Worm (Caenorhabditis elegans) whole organism, L4 larva: ENCODE results near the gene amt-3.

ENCODE experiments used
- D1046.2 ChIP-seq: fragments of 200-800 bp; sonication (Bioruptor generic); IDR thresholded peaks from 2 replicates; pipeline ENCODE4 v1.3.6; 2022; ENCODE audit warnings: missing genetic modification characterization, missing compliant biosample characterization
- F44E2.7 ChIP-seq: fragments of 200-800 bp; sonication (Bioruptor generic); IDR thresholded peaks from 2 replicates; pipeline ENCODE4 v2.1.2; 2022; ENCODE audit warnings: missing genetic modification characterization, missing compliant biosample characterization
- T26A8.4 ChIP-seq: fragments of 200-800 bp; sonication (Bioruptor generic); IDR thresholded peaks from 2 replicates; pipeline ENCODE4 v1.3.6; 2022; ENCODE audit warnings: missing genetic modification characterization, missing compliant biosample characterization
- Y105C5A.15 ChIP-seq: fragments of 200-800 bp; sonication (Bioruptor generic); IDR thresholded peaks from 2 replicates; pipeline ENCODE4 v1.3.6; 2022; ENCODE audit warnings: missing genetic modification characterization, missing compliant biosample characterization
- ZK337.2 ChIP-seq: fragments of 200-800 bp; sonication (Bioruptor generic); IDR thresholded peaks from 2 replicates; pipeline ENCODE4 v1.3.6; 2022; ENCODE audit warnings: missing genetic modification reagents, missing genetic modification characterization, missing compliant biosample characterization
- aha-1 ChIP-seq: fragments of 150-350 bp; peaks from one replicate; lab custom pipeline; 2014; ENCODE audit warnings: missing biosample characterization, missing genetic modification characterization
- attf-4 ChIP-seq: sonication (generic microtip); optimal IDR thresholded peaks from 3 replicates; lab custom pipeline; 2017; ENCODE audit warnings: missing biosample characterization, missing genetic modification characterization
- ceh-28 ChIP-seq: fragments of 150-350 bp; optimal IDR thresholded peaks from 2 replicates; lab custom pipeline; 2014; ENCODE audit warnings: missing biosample characterization, missing genetic modification reagents, missing genetic modification characterization
- ceh-62 ChIP-seq: sonication (generic microtip); optimal IDR thresholded peaks from 2 replicates; lab custom pipeline; 2017; ENCODE audit warnings: missing biosample characterization, missing genetic modification characterization
- ces-1 ChIP-seq: fragments of 150-350 bp; sonication (generic microtip); optimal IDR thresholded peaks from 4 replicates; lab custom pipeline; 2014; ENCODE audit warnings: missing biosample characterization, missing genetic modification reagents, missing genetic modification characterization
- dmd-8 ChIP-seq: fragments of 200-800 bp; sonication (Bioruptor generic); IDR thresholded peaks from 2 replicates; pipeline ENCODE4 v1.3.6; 2022; ENCODE audit warnings: missing genetic modification characterization, missing compliant biosample characterization
- dmd-9 ChIP-seq: fragments of 200-800 bp; sonication (Bioruptor generic); IDR thresholded peaks from 2 replicates; pipeline ENCODE4 v1.3.6; 2022; ENCODE audit warnings: missing genetic modification reagents, missing genetic modification characterization, missing compliant biosample characterization
- duxl-1 ChIP-seq: sonication (generic microtip); optimal IDR thresholded peaks from 2 replicates; lab custom pipeline; 2016; ENCODE audit warnings: mild to moderate bottlenecking, missing genetic modification characterization, moderate library complexity, missing compliant biosample characterization; ENCODE audit not compliant: poor library complexity
- dve-1 ChIP-seq: sonication (generic microtip); optimal IDR thresholded peaks from 2 replicates; lab custom pipeline; 2017; ENCODE audit warnings: antibody characterized with exemption, mild to moderate bottlenecking, missing genetic modification characterization, missing compliant biosample characterization; ENCODE audit not compliant: insufficient read depth
- egl-27 ChIP-seq: sonication (generic microtip); optimal IDR thresholded peaks from 3 replicates; lab custom pipeline; 2017; ENCODE audit warnings: missing biosample characterization, missing genetic modification reagents, missing genetic modification characterization
- egl-43 ChIP-seq: fragments of 200-800 bp; sonication (Bioruptor generic); IDR thresholded peaks from 2 replicates; pipeline ENCODE4 v1.3.6; 2022; ENCODE audit warnings: missing genetic modification reagents, missing genetic modification characterization, missing compliant biosample characterization
- fkh-10 ChIP-seq: fragments of 150-350 bp; optimal IDR thresholded peaks from 2 replicates; lab custom pipeline; 2014; ENCODE audit warnings: missing biosample characterization, missing genetic modification reagents, missing genetic modification characterization
- hlh-11 ChIP-seq: fragments of 200-800 bp; sonication (Bioruptor generic); optimal IDR thresholded peaks from 2 replicates; lab custom pipeline; 2018; ENCODE audit warnings: mild to moderate bottlenecking, missing genetic modification characterization, missing compliant biosample characterization
- hlh-30 ChIP-seq: sonication (generic microtip); optimal IDR thresholded peaks from 2 replicates; lab custom pipeline; 2017; ENCODE audit warnings: antibody characterized with exemption, mild to moderate bottlenecking, missing genetic modification characterization, missing compliant biosample characterization; ENCODE audit not compliant: insufficient read depth
- lin-1 ChIP-seq: fragments of 200-800 bp; sonication (Bioruptor generic); IDR thresholded peaks from 2 replicates; pipeline ENCODE4 v1.3.6; 2022; ENCODE audit warnings: missing genetic modification reagents, missing genetic modification characterization, missing compliant biosample characterization
- lin-39 ChIP-seq: fragments of 150-350 bp; optimal IDR thresholded peaks from 2 replicates; lab custom pipeline; 2014; ENCODE audit warnings: missing biosample characterization, missing genetic modification reagents, missing genetic modification characterization
- madf-5 ChIP-seq, 2 experiments: fragments of 200-800 bp; sonication (Bioruptor generic); IDR thresholded peaks; 2 replicates each; pipeline ENCODE4 v1.3.6; 2022; ENCODE audit warnings: missing compliant biosample characterization in 2 of 2, missing genetic modification characterization in 2 of 2
- mdl-1 ChIP-seq, 2 experiments: fragments of 150-350 bp in 1 of 2; sonication (generic microtip) in 1 of 2; optimal IDR thresholded peaks; 2 replicates each; lab custom pipeline; 2014 to 2017; ENCODE audit warnings: missing biosample characterization in 2 of 2, missing genetic modification characterization in 2 of 2
- mep-1 ChIP-seq: fragments of 150-350 bp; sonication (generic microtip); optimal IDR thresholded peaks from 3 replicates; lab custom pipeline; 2014; ENCODE audit warnings: missing biosample characterization, missing genetic modification characterization
- mxl-3 ChIP-seq: fragments of 200-800 bp; sonication (Bioruptor generic); optimal IDR thresholded peaks from 2 replicates; lab custom pipeline; 2018; ENCODE audit warnings: mild to moderate bottlenecking, missing genetic modification characterization, missing compliant biosample characterization
- nhr-237 ChIP-seq: sonication (generic microtip); optimal IDR thresholded peaks from 2 replicates; lab custom pipeline; 2017; ENCODE audit warnings: missing biosample characterization, missing genetic modification characterization
- nhr-28 ChIP-seq: fragments of 150-350 bp; optimal IDR thresholded peaks from 2 replicates; lab custom pipeline; 2014; ENCODE audit warnings: missing biosample characterization, missing genetic modification characterization
- nhr-42 ChIP-seq: fragments of 200-800 bp; sonication (Bioruptor generic); IDR thresholded peaks from 2 replicates; pipeline ENCODE4 v1.3.6; 2022; ENCODE audit warnings: missing genetic modification characterization, missing compliant biosample characterization
- nhr-48 ChIP-seq: sonication (generic microtip); optimal IDR thresholded peaks from 2 replicates; lab custom pipeline; 2016; ENCODE audit warnings: mild to moderate bottlenecking, missing genetic modification characterization, missing compliant biosample characterization
- nhr-77 ChIP-seq: fragments of 150-350 bp; optimal IDR thresholded peaks from 2 replicates; lab custom pipeline; 2014; ENCODE audit warnings: missing biosample characterization, missing genetic modification characterization
- pqm-1 ChIP-seq: sonication (generic microtip); optimal IDR thresholded peaks from 2 replicates; lab custom pipeline; 2017; ENCODE audit warnings: missing biosample characterization, missing genetic modification characterization
- set-16 ChIP-seq: fragments of 200-800 bp; sonication (Bioruptor generic); IDR thresholded peaks from 2 replicates; pipeline ENCODE4 v1.3.6; 2022; ENCODE audit warnings: missing genetic modification reagents, missing genetic modification characterization, missing compliant biosample characterization
- spr-1 ChIP-seq: sonication (generic microtip); optimal IDR thresholded peaks from 2 replicates; lab custom pipeline; 2016; ENCODE audit warnings: mild to moderate bottlenecking, missing genetic modification characterization, missing compliant biosample characterization
- tra-1 ChIP-seq: fragments of 200-800 bp; sonication (Bioruptor generic); IDR thresholded peaks from 2 replicates; pipeline ENCODE4 v1.3.6; 2022; ENCODE audit warnings: missing genetic modification reagents, missing genetic modification characterization, missing compliant biosample characterization
- unc-62 ChIP-seq, 3 experiments: fragments of 150-350 bp in 1 of 3; sonication (generic microtip); optimal IDR thresholded peaks in 2 of 3; peaks in 1 of 3; 1 replicate in 1 of 3; 2 replicates in 2 of 3; lab custom pipeline; 2014 to 2017; ENCODE audit warnings: missing biosample characterization in 3 of 3, missing genetic modification characterization in 3 of 3, missing genetic modification reagents in 3 of 3, missing genotype in 1 of 3
- vab-7 ChIP-seq: fragments of 200-800 bp; sonication (Bioruptor generic); IDR thresholded peaks from 2 replicates; pipeline ENCODE4 v1.3.6; 2022; ENCODE audit warnings: missing genetic modification reagents, missing genetic modification characterization, missing compliant biosample characterization
- zip-2 ChIP-seq: fragments of 150-350 bp; optimal IDR thresholded peaks from 2 replicates; lab custom pipeline; 2014; ENCODE audit warnings: missing biosample characterization, missing genetic modification characterization
- ztf-7 ChIP-seq: fragments of 150-350 bp; optimal IDR thresholded peaks from 2 replicates; lab custom pipeline; 2014; ENCODE audit warnings: missing biosample characterization, missing genetic modification characterization

amt-3 gene

DNA sequence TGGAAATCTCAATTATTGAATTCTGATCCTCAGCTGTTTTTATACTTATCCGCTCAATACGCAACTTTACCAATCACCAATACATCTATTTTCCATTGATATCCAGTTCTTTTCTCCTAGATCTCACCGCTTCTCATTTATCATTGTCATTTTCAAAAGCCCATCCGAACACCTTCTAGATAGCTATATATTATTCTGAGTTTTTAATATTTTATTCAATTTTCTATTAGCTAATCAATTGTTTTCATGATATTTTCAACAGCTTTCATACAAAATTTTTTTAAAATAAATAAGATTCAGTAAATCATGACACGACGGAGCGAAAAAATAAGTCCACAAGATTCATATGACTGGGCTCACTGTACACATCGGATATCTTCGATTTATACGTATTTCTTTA, 12.2 kb upstream of the amt-3 start, which contains the start of gene F49E12.12:
Gene F49E12.12 (plus strand): TSS at position 301 of the 400 bp plus-strand sequence.
- TF ChIP-seq Y105C5A.15 (GFP tag; lab: Robert Waterston, UW) (no peak), egl-27 (tag; lab: Kevin White, UChicago) (no peak), vab-7 (GFP tag; lab: Robert Waterston, UW) (no peak), zip-2 (tag; lab: Kevin White, UChicago) (no peak)

DNA sequence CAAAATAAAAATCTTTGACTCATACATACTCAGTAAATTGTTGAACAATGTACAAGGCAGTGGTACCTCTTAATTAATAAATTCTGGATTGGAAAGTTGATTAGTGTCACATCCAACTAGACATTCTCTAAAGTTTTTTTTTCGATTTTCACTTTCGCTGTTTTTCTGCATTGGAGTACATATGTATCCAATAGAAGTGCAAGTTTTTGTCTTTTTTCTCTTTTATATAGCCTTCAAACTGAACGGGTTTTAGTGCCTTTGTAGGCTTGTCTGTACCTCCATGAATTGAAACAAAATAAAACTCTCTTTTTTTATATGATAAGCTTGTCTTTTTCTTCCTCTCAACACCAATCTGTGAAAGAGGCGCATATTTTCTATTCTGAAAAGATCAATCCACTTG, 11.2 kb upstream of the amt-3 start:
- TF ChIP-seq mdl-1 (tag; optimal IDR thresholded peaks at IDR 0.05; lab: Kevin White, UChicago) (peak in 1 of 2 experiments; percentile 17), dmd-9 (GFP tag; lab: Robert Waterston, UW) (no peak), mep-1 (no peak), D1046.2 (GFP tag; lab: Robert Waterston, UW) (no peak), hlh-11 (tag; lab: Kevin White, UChicago) (peak; percentile 1), nhr-48 (tag; lab: Kevin White, UChicago) (peak; percentile 85), nhr-28 (tag; lab: Kevin White, UChicago) (peak; percentile 44), attf-4 (no peak)

DNA sequence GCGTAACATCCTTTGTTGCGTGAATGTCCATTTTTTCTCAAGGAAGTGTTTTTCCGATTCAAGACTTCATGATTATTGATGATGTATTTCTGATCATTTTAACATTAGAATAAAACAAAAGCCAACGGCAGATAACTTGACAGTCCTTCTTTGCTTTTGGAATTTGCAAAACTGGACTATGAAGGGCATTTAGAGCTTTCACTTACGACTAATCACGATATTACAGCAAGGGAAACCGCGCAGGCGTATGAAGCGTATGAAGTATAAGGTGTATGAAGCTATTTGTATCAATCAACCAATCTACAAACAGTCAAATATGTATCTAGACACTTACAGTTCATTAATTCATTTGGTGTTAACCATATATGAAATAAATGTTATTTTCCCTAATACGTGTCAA, 8.8 kb upstream of the amt-3 start:
- TF ChIP-seq nhr-237 (no peak), unc-62 (GFP tag; optimal IDR thresholded peaks at IDR 0.05 in 1 of 2; lab: Kevin White, UChicago) (peak in 1 of 2 experiments; percentile 94), unc-62 (tag; optimal IDR thresholded peaks at IDR 0.05; lab: Kevin White, UChicago) (no peak)

DNA sequence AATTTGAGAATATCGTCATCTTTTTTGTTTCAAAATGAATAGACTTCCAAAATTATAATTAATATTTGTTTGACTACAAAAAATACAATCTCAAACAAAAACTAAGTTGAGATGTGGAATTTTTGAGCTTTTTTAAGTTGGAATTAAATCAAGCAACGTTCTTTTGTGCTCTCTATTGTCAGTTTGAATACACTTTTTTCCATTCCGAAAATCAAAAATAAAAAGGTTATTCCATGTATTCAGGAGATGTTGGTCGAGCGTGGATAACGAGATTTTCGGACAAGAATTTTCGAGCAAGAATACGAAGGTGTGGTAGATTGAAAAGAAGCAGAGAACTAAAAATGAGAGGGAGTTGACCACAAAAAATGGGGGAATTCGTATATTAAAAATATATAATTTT, 1.2 kb upstream of the amt-3 start:
- TF ChIP-seq T26A8.4 (no peak), fkh-10 (peak; percentile 58)

DNA sequence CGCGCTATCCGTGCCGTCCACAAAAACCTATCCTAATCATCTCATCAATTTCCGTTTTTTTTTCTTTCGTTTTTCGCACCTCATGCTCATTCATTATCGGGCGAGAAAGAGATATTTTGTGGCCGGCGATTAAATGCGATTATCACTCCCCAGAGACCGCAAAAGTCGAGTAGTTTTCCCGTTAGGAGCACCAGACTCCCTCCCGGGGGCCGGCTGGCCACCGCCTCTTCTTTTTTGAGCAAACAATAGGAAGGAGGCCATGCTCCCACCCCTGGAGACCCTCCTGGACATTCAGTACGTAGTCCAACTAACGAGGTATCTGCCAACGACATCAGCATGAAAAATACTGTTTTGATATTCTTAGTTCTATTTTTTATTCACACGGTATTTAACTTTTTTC, 8.5 kb downstream of the amt-3 start, which contains the start of gene M195.2:
Gene M195.2 (plus strand): TSS at position 301 of the 400 bp plus-strand sequence.
- TF ChIP-seq unc-62 (GFP tag; optimal IDR thresholded peaks at IDR 0.05 in 1 of 2; lab: Kevin White, UChicago) = peak in 1 of 2 experiments; percentile 60
- no peak for TF ChIP-seq unc-62 (tag; optimal IDR thresholded peaks at IDR 0.05; lab: Kevin White, UChicago)
- no peak for TF ChIP-seq lin-39 (tag; lab: Kevin White, UChicago)
- TF ChIP-seq duxl-1 (tag; lab: Kevin White, UChicago) = no peak

DNA sequence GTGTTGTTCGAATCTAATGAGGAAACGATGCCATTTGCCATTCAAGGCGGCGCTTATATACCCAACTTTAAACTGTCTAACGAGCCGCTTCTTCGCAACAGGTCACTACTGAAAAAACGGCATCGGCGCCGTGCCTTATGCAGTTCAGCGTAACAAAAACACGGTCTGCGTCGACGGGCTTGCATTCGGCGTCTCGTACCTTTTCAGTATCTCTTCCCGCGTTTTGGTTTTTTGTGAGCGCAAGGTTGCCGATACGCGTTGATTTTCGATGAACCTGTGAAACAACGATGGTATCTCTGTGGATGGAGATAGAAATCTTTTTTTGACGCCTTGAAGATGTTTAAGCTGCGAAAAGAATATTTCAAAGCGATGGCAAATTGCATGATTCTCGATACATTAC, 9.6 kb downstream of the amt-3 start, which contains the start of gene col-77:
Gene col-77 (minus strand): TSS at position 32 of the 400 bp plus-strand sequence.
- peak; percentile 30 for TF ChIP-seq nhr-48 (tag; lab: Kevin White, UChicago)
- peak; percentile 48 for TF ChIP-seq hlh-11 (tag; lab: Kevin White, UChicago)
- peak; percentile 78 for TF ChIP-seq mxl-3 (GFP tag; lab: Kevin White, UChicago)
- TF ChIP-seq tra-1 (GFP tag; lab: Robert Waterston, UW) = no peak
- no peak for TF ChIP-seq ZK337.2 (GFP tag; lab: Robert Waterston, UW)

DNA sequence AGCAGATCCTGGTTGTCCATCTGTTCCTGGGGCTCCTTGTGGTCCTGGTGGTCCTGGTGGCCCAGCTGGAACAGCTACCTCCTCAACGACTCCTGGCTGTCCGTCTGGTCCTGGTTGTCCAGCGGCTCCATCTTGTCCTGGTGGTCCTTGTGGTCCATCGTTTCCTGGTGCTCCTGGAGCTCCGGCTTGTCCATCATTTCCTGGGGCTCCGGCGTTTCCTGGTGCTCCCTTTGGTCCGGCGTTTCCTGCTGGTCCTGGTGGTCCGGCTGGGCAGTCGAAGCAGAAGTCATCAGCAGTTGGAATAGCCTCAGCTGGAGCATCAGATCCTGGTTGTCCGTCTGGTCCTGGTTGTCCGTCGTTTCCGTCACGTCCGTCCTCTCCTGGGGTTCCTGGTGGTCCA, 10.5 kb downstream of the amt-3 start:
- TF ChIP-seq hlh-11 (tag; lab: Kevin White, UChicago) (peak; percentile 34), dmd-8 (GFP tag; lab: Robert Waterston, UW) (0 out of 2 replicates have a peak, but pooled peaks have one; percentile 63), mxl-3 (GFP tag; lab: Kevin White, UChicago) (no peak), hlh-30 (tag; lab: Kevin White, UChicago) (no peak), nhr-42 (GFP tag; lab: Robert Waterston, UW) (no peak), lin-39 (tag; lab: Kevin White, UChicago) (no peak), madf-5 (GFP tag; IDR thresholded peaks at IDR 0.05; lab: Robert Waterston, UW) (0 out of 4 replicates have a peak, but pooled peaks of 1 of the 2 experiments have one; percentile 65), pqm-1 (tag; lab: Kevin White, UChicago) (no peak), spr-1 (tag; lab: Kevin White, UChicago) (peak; percentile 21), F44E2.7 (GFP tag; lab: Robert Waterston, UW) (0 out of 2 replicates have a peak, but pooled peaks have one; percentile 10), egl-27 (tag; lab: Kevin White, UChicago) (no peak), lin-1 (GFP tag; lab: Robert Waterston, UW) (no peak), nhr-77 (tag; lab: Kevin White, UChicago) (no peak), aha-1 (no peak), set-16 (GFP tag; lab: Robert Waterston, UW) (peak; percentile 95), egl-43 (GFP tag; lab: Robert Waterston, UW) (no peak), ztf-7 (tag; lab: Kevin White, UChicago) (no peak), dve-1 (no peak), ces-1 (no peak), ceh-28 (tag; lab: Kevin White, UChicago) (no peak), fkh-10 (no peak), T26A8.4 (peak; percentile 47; the same call in 1 of the 2 replicates), ceh-62 (tag; lab: Kevin White, UChicago) (no peak)
